Worm (Caenorhabditis elegans) whole organism, L3 larva: ENCODE data around the gene clp-10.

Source experiments
- R02D3.7 ChIP-seq: fragments of 150-350 bp; optimal IDR thresholded peaks from 2 replicates; lab custom pipeline; 2014; ENCODE audit warnings: missing biosample characterization, missing genetic modification characterization
- ZK546.5 ChIP-seq: sonication (generic microtip); optimal IDR thresholded peaks from 2 replicates; lab custom pipeline; 2017; ENCODE audit warnings: missing biosample characterization, missing genetic modification characterization
- aly-2 ChIP-seq: fragments of 150-350 bp; optimal IDR thresholded peaks from 2 replicates; lab custom pipeline; 2014; ENCODE audit warnings: missing biosample characterization, missing genetic modification characterization
- ama-1 ChIP-seq: fragments of 150-350 bp; optimal IDR thresholded peaks from 2 replicates; lab custom pipeline; 2018
- ceh-16 ChIP-seq: sonication (generic microtip); optimal IDR thresholded peaks from 2 replicates; lab custom pipeline; 2017; ENCODE audit warnings: missing biosample characterization, missing genetic modification characterization
- ceh-28 ChIP-seq: fragments of 150-350 bp; optimal IDR thresholded peaks from 2 replicates; lab custom pipeline; 2014; ENCODE audit warnings: missing biosample characterization, missing genetic modification reagents, missing genetic modification characterization
- ceh-82 ChIP-seq: fragments of 150-350 bp; optimal IDR thresholded peaks from 2 replicates; lab custom pipeline; 2014; ENCODE audit warnings: missing biosample characterization, missing genetic modification characterization
- ceh-9 ChIP-seq: sonication (generic microtip); optimal IDR thresholded peaks from 2 replicates; lab custom pipeline; 2018; ENCODE audit warnings: missing biosample characterization, missing genetic modification characterization
- daf-12 ChIP-seq: fragments of 150-350 bp; optimal IDR thresholded peaks from 2 replicates; lab custom pipeline; 2014; ENCODE audit warnings: missing biosample characterization, missing genetic modification reagents, missing genetic modification characterization
- elt-2 ChIP-seq: sonication (generic microtip); optimal IDR thresholded peaks from 2 replicates; lab custom pipeline; 2016; ENCODE audit warnings: missing genetic modification reagents, mild to moderate bottlenecking, missing genetic modification characterization, missing compliant biosample characterization
- elt-3 ChIP-seq, 3 experiments: fragments of 150-350 bp in 1 of 3; sonication (generic microtip) in 2 of 3; optimal IDR thresholded peaks; 2 replicates in 2 of 3; 4 replicates in 1 of 3; lab custom pipeline; 2014 to 2017; ENCODE audit warnings: missing biosample characterization in 3 of 3, missing genetic modification characterization in 3 of 3
- fkh-10 ChIP-seq: sonication (generic microtip); optimal IDR thresholded peaks from 2 replicates; lab custom pipeline; 2017; ENCODE audit warnings: missing biosample characterization, missing genetic modification reagents, missing genetic modification characterization
- hmg-11 ChIP-seq: sonication (generic microtip); optimal IDR thresholded peaks from 2 replicates; lab custom pipeline; 2016; ENCODE audit warnings: missing genetic modification characterization, missing compliant biosample characterization
- jun-1 ChIP-seq: fragments of 150-350 bp; optimal IDR thresholded peaks from 2 replicates; lab custom pipeline; 2014; ENCODE audit warnings: missing biosample characterization, missing genetic modification reagents, missing genetic modification characterization
- lin-39 ChIP-seq: fragments of 150-350 bp; optimal IDR thresholded peaks from 2 replicates; lab custom pipeline; 2018; ENCODE audit warnings: missing biosample characterization, missing genetic modification reagents, missing genetic modification characterization
- lsy-12 ChIP-seq: sonication (generic microtip); optimal IDR thresholded peaks from 2 replicates; lab custom pipeline; 2016; ENCODE audit warnings: mild to moderate bottlenecking, missing genetic modification characterization, missing compliant biosample characterization
- mdl-1 ChIP-seq: fragments of 150-350 bp; optimal IDR thresholded peaks from 2 replicates; lab custom pipeline; 2014; ENCODE audit warnings: missing biosample characterization, missing genetic modification characterization
- mml-1 ChIP-seq: fragments of 150-350 bp; sonication (generic microtip); optimal IDR thresholded peaks from 3 replicates; lab custom pipeline; 2014; ENCODE audit warnings: missing biosample characterization, missing genetic modification characterization
- nhr-12 ChIP-seq: fragments of 150-350 bp; optimal IDR thresholded peaks from 2 replicates; lab custom pipeline; 2014; ENCODE audit warnings: missing biosample characterization, missing genetic modification characterization
- nhr-23 ChIP-seq: fragments of 150-350 bp; optimal IDR thresholded peaks from 2 replicates; lab custom pipeline; 2014; ENCODE audit warnings: missing biosample characterization, missing genetic modification reagents, missing genetic modification characterization
- nhr-237 ChIP-seq: fragments of 150-350 bp; optimal IDR thresholded peaks from 2 replicates; lab custom pipeline; 2014; ENCODE audit warnings: missing biosample characterization, missing genetic modification characterization
- nhr-28 ChIP-seq: fragments of 150-350 bp; optimal IDR thresholded peaks from 2 replicates; lab custom pipeline; 2014; ENCODE audit warnings: missing biosample characterization, missing genetic modification characterization
- nhr-43 ChIP-seq: sonication (generic microtip); optimal IDR thresholded peaks from 2 replicates; lab custom pipeline; 2016; ENCODE audit warnings: mild to moderate bottlenecking, missing genetic modification characterization, missing compliant biosample characterization; ENCODE audit not compliant: poor library complexity, severe bottlenecking
- nhr-67 ChIP-seq: fragments of 150-350 bp; optimal IDR thresholded peaks from 2 replicates; lab custom pipeline; 2014; ENCODE audit warnings: missing biosample characterization, missing genetic modification characterization
- nhr-76 ChIP-seq: fragments of 150-350 bp; sonication (generic microtip); optimal IDR thresholded peaks from 5 replicates; lab custom pipeline; 2014; ENCODE audit warnings: missing biosample characterization, missing genetic modification characterization
- nhr-77 ChIP-seq: fragments of 150-350 bp; optimal IDR thresholded peaks from 2 replicates; lab custom pipeline; 2014; ENCODE audit warnings: missing biosample characterization, missing genetic modification characterization
- pha-4 ChIP-seq: fragments of 150-350 bp; optimal IDR thresholded peaks from 2 replicates; lab custom pipeline; 2014; ENCODE audit warnings: missing biosample characterization, missing genetic modification reagents, missing genetic modification characterization
- sea-2 ChIP-seq: fragments of 150-350 bp; sonication (generic microtip); optimal IDR thresholded peaks from 4 replicates; lab custom pipeline; 2014; ENCODE audit warnings: missing biosample characterization, missing genetic modification reagents, missing genetic modification characterization
- snpc-4 ChIP-seq: fragments of 150-350 bp; optimal IDR thresholded peaks from 2 replicates; lab custom pipeline; 2014; ENCODE audit warnings: missing biosample characterization, missing genetic modification characterization
- tbx-2 ChIP-seq: sonication (generic microtip); optimal IDR thresholded peaks from 2 replicates; lab custom pipeline; 2016; ENCODE audit warnings: mild to moderate bottlenecking, missing genetic modification characterization, missing compliant biosample characterization
- unc-62 ChIP-seq: fragments of 150-350 bp; sonication (generic microtip); optimal IDR thresholded peaks from 4 replicates; lab custom pipeline; 2014; ENCODE audit warnings: missing biosample characterization, missing genetic modification reagents, missing genetic modification characterization
- zag-1 ChIP-seq: fragments of 150-350 bp; optimal IDR thresholded peaks from 2 replicates; lab custom pipeline; 2014; ENCODE audit warnings: missing biosample characterization, missing genetic modification characterization
- ztf-4 ChIP-seq: fragments of 150-350 bp; optimal IDR thresholded peaks from 2 replicates; lab custom pipeline; 2014; ENCODE audit warnings: missing biosample characterization, missing genetic modification characterization

The clp-10 gene

ce11 chrIII:48329-48728 lies 10.3 kb upstream of the clp-10 start:
- TF ChIP-seq mml-1 (tag; lab: Kevin White, UChicago) (no peak), R02D3.7 (tag; lab: Kevin White, UChicago) (no peak)

- no peak for TF ChIP-seq tbx-2 (tag; lab: Kevin White, UChicago)
- TF ChIP-seq jun-1 (tag; lab: Kevin White, UChicago) = no peak
- TF ChIP-seq elt-3 (tag; optimal IDR thresholded peaks at IDR 0.05; lab: Kevin White, UChicago) = no peak
- no peak for TF ChIP-seq ZK546.5
- no peak for TF ChIP-seq R02D3.7 (tag; lab: Kevin White, UChicago)
- TF ChIP-seq ama-1 (lab: Kevin White, UChicago) = no peak
- no peak for TF ChIP-seq mdl-1
- TF ChIP-seq unc-62 (GFP tag; lab: Kevin White, UChicago) = no peak
- no peak for TF ChIP-seq ceh-16 (tag; lab: Kevin White, UChicago)
- TF ChIP-seq aly-2 (tag; lab: Kevin White, UChicago) = no peak
- TF ChIP-seq ceh-9 (tag; lab: Kevin White, UChicago) = no peak
- no peak for TF ChIP-seq daf-12 (tag; lab: Kevin White, UChicago)
- TF ChIP-seq nhr-77 (tag; lab: Kevin White, UChicago) = no peak
- no peak for TF ChIP-seq nhr-28 (tag; lab: Kevin White, UChicago)
- TF ChIP-seq zag-1 (tag; lab: Kevin White, UChicago) = no peak
- TF ChIP-seq, all 47 proteins: peak for 0
These were observed 4.7 kb upstream of the clp-10 start for ce11 chrIII:42725-43124.

ce11 chrIII:41484-41883 lies 3.5 kb upstream of the clp-10 start:
- TF ChIP-seq nhr-76 (tag; lab: Kevin White, UChicago) (no peak), nhr-43 (tag; lab: Kevin White, UChicago) (no peak), fkh-10 (no peak), aly-2 (tag; lab: Kevin White, UChicago) (no peak), ceh-9 (tag; lab: Kevin White, UChicago) (no peak), snpc-4 (tag; lab: Kevin White, UChicago) (no peak), ztf-4 (tag; lab: Kevin White, UChicago) (no peak), ZK546.5 (no peak), nhr-67 (no peak), nhr-23 (no peak), ceh-28 (tag; lab: Kevin White, UChicago) (no peak)
- TF ChIP-seq, all 47 proteins: peak for 0

ce11 chrIII:40580-41113 lies 2.6 kb upstream of the clp-10 start, which contains the start of gene col-88:
Gene col-88 (plus strand): TSS chrIII:41063.
- TF ChIP-seq pha-4 (tag; lab: Kevin White, UChicago) (no peak), unc-62 (GFP tag; lab: Kevin White, UChicago) (no peak), nhr-23 (peak; percentile 31), nhr-77 (tag; lab: Kevin White, UChicago) (no peak)
- TF ChIP-seq, all 47 proteins: peak for 1

ce11 chrIII:39516-39915 lies 1.5 kb upstream of the clp-10 start:
- TF ChIP-seq nhr-23 (peak; percentile 25), snpc-4 (tag; lab: Kevin White, UChicago) (no peak)

- TF ChIP-seq mml-1 (tag; lab: Kevin White, UChicago) (no peak), lin-39 (no peak), snpc-4 (tag; lab: Kevin White, UChicago) (no peak), sea-2 (GFP tag; lab: Kevin White, UChicago) (no peak), lsy-12 (no peak), ceh-9 (tag; lab: Kevin White, UChicago) (no peak), tbx-2 (tag; lab: Kevin White, UChicago) (no peak), nhr-23 (no peak), unc-62 (GFP tag; lab: Kevin White, UChicago) (no peak), nhr-237 (tag; lab: Kevin White, UChicago) (no peak), elt-2 (tag; lab: Kevin White, UChicago) (no peak), nhr-12 (no peak), ceh-16 (tag; lab: Kevin White, UChicago) (no peak), hmg-11 (no peak), ceh-82 (tag; lab: Kevin White, UChicago) (no peak)
- TF ChIP-seq, all 47 proteins: peak for 0
These were observed 4.8 kb downstream of the clp-10 start for ce11 chrIII:33257-33656.
